Worm (Caenorhabditis elegans) whole organism, midembryonic: Measurements from ENCODE around the gene acs-18.

ENCODE experiments used
- cog-1 ChIP-seq: sonication (generic microtip); optimal IDR thresholded peaks from 2 replicates; lab custom pipeline; 2016; ENCODE audit warnings: missing genetic modification characterization, missing compliant biosample characterization
- flt-1 ChIP-seq: fragments of 200-800 bp; sonication (Bioruptor generic); IDR thresholded peaks from 2 replicates; pipeline ENCODE4 v1.3.6; 2022; ENCODE audit warnings: missing genetic modification characterization, missing compliant biosample characterization
- klf-2 ChIP-seq: fragments of 200-800 bp; sonication (Bioruptor generic); conservative IDR thresholded peaks from 2 replicates; pipeline ENCODE4 v1.3.6; 2022; ENCODE audit warnings: missing genetic modification reagents, missing genetic modification characterization, missing compliant biosample characterization
- med-1 ChIP-seq: sonication (generic microtip); optimal IDR thresholded peaks from 2 replicates; lab custom pipeline; 2017; ENCODE audit warnings: missing genetic modification characterization, mild to moderate bottlenecking, missing compliant biosample characterization, antibody characterized with exemption, missing genetic modification reagents; ENCODE audit not compliant: insufficient read depth
- ref-1 ChIP-seq: fragments of 200-800 bp; sonication (Bioruptor generic); conservative IDR thresholded peaks from 2 replicates; pipeline ENCODE4 v1.3.6; 2022; ENCODE audit warnings: missing genetic modification reagents, missing genetic modification characterization, missing compliant biosample characterization
- tab-1 ChIP-seq: fragments of 200-800 bp; sonication (Bioruptor generic); IDR thresholded peaks from 2 replicates; pipeline ENCODE4 v1.3.6; 2022; ENCODE audit warnings: missing genetic modification characterization, missing compliant biosample characterization
- ztf-23 ChIP-seq: fragments of 200-800 bp; sonication (Bioruptor generic); IDR thresholded peaks from 2 replicates; pipeline ENCODE4 v1.3.6; 2022; ENCODE audit warnings: missing genetic modification reagents, missing genetic modification characterization, missing compliant biosample characterization
- ztf-29 ChIP-seq: fragments of 200-800 bp; sonication (Bioruptor generic); IDR thresholded peaks from 2 replicates; pipeline ENCODE4 v1.3.6; 2022; ENCODE audit warnings: missing genetic modification reagents, missing genetic modification characterization, missing compliant biosample characterization

ce11 chrIV:10331882-10332281 is 18.4 kb upstream of the acs-18 start:
- TF ChIP-seq flt-1 (GFP tag; lab: Robert Waterston, UW) (no peak), cog-1 (tag; lab: Kevin White, UChicago) (no peak), ref-1 (GFP tag; lab: Robert Waterston, UW) (no peak), klf-2 (no peak), tab-1 (GFP tag; lab: Robert Waterston, UW) (no peak), ztf-23 (GFP tag; lab: Robert Waterston, UW) (no peak), med-1 (GFP tag; lab: Kevin White, UChicago) (no peak), ztf-29 (GFP tag; lab: Robert Waterston, UW) (no peak)
